Worm (Caenorhabditis elegans): ENCODE results near the gene iglr-2.

iglr-2 gene

DNA sequence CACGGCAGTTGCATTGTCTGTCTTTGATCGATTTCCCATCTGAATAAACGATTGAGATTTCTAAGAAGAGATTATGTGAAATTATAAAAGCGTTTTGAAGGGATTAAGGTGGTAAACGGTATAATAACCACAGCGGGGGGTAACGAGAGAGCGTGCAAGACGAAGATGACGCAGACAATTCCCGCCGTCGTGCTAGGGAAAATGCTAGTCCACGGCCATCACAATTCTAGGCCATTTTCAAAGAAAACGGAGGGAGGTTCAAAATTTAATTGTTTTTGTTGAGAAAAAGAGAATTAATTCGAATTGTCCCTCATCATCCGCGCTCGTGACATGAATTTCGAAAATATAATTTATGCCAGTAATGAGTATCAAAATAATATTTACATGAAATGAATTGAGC is 12.0 kb downstream of the iglr-2 start, which contains the start of gene F10E9.11:
F10E9.11 (minus strand) TSS at position 161 of the 400 bp plus-strand sequence.
- TF ChIP-seq unc-130 (GFP tag; optimal IDR thresholded peaks at IDR 0.05) (peak; percentile 89), somi-1 (GFP tag; optimal IDR thresholded peaks at IDR 0.05) (no peak), lir-1 (GFP tag; conservative IDR thresholded peaks at IDR 0.05) (peak; percentile 82), ztf-22 (GFP tag; optimal IDR thresholded peaks at IDR 0.05) (no peak), dpl-1 (GFP tag; optimal IDR thresholded peaks at IDR 0.05) (peak; percentile 88), madf-10 (tag; optimal IDR thresholded peaks at IDR 0.05) (peak; percentile 66), lin-35 (GFP tag; optimal IDR thresholded peaks at IDR 0.05) (peak; percentile 11 to 68 (median 28)), let-607 (tag; optimal IDR thresholded peaks at IDR 0.05) (peak in 1 of 2 experiments; percentile 33), nfyb-1 (GFP tag; IDR thresholded peaks at IDR 0.05) (peak; percentile 64), pha-4 (tag; optimal IDR thresholded peaks at IDR 0.05) (peak; percentile 5), fkh-3 (tag; optimal IDR thresholded peaks at IDR 0.05) (no peak), snpc-1.3 (tag; optimal IDR thresholded peaks at IDR 0.05; ENCODE audit: insufficient read depth) (peak; percentile 43), ekl-4 (GFP tag; IDR thresholded peaks at IDR 0.05) (peak; percentile 62), T07F8.4 (tag; optimal IDR thresholded peaks at IDR 0.05) (no peak), nfya-2 (GFP tag; IDR thresholded peaks at IDR 0.05) (no peak), ZK185.1 (tag; optimal IDR thresholded peaks at IDR 0.05; ENCODE audit: poor library complexity, severe bottlenecking) (peak; percentile 88), let-526 (GFP tag; IDR thresholded peaks at IDR 0.05) (peak; percentile 81), lsy-27 (tag; optimal IDR thresholded peaks at IDR 0.05; ENCODE audit: borderline replicate concordance, insufficient read depth) (no peak), attf-5 (GFP tag; optimal IDR thresholded peaks at IDR 0.05) (peak; percentile 67), ztf-25 (GFP tag; IDR thresholded peaks at IDR 0.05) (0 out of 2 replicates have a peak, but pooled peaks have one; percentile 55), egrh-3 (GFP tag; IDR thresholded peaks at IDR 0.05) (0 out of 2 replicates have a peak, but pooled peaks have one; percentile 14), lsl-1 (GFP tag; optimal IDR thresholded peaks at IDR 0.05) (peak; percentile 69), pbrm-1 (GFP tag; IDR thresholded peaks at IDR 0.05) (peak; percentile 78), nfya-1 (tag; optimal IDR thresholded peaks at IDR 0.05; ENCODE audit: borderline replicate concordance, insufficient read depth) (no peak), mel-28 (tag; optimal IDR thresholded peaks at IDR 0.05; ENCODE audit: borderline replicate concordance) (no peak), lin-40 (tag; optimal IDR thresholded peaks at IDR 0.05) (peak; percentile 42), D2030.7 (GFP tag; IDR thresholded peaks at IDR 0.05) (peak; percentile 70), aptf-2 (GFP tag; conservative IDR thresholded peaks at IDR 0.05) (0 out of 2 replicates have a peak, but pooled peaks have one; percentile 37), K12H6.12 (tag; optimal IDR thresholded peaks at IDR 0.05) (peak; percentile 57), rcor-1 (GFP tag; IDR thresholded peaks at IDR 0.05) (peak; percentile 82), nhr-120 (GFP tag; IDR thresholded peaks at IDR 0.05) (no peak), die-1 (tag; optimal IDR thresholded peaks at IDR 0.05) (no peak), akir-1 (GFP tag; optimal IDR thresholded peaks at IDR 0.05) (peak; percentile 75), ceh-27 (GFP tag; optimal IDR thresholded peaks at IDR 0.05) (peak; percentile 95), nhr-179 (tag; optimal IDR thresholded peaks at IDR 0.05) (no peak), madf-8 (GFP tag; conservative IDR thresholded peaks at IDR 0.05) (peak; percentile 69), F22D6.2 (tag; optimal IDR thresholded peaks at IDR 0.05) (no peak), hsf-1 (GFP tag; IDR thresholded peaks at IDR 0.05) (0 out of 2 replicates have a peak, but pooled peaks have one; percentile 5), F23B12.7 (tag; optimal IDR thresholded peaks at IDR 0.05; ENCODE audit: insufficient read depth) (peak; percentile 39), aptf-3 (GFP tag; IDR thresholded peaks at IDR 0.05) (no peak), mxl-1 (tag; optimal IDR thresholded peaks at IDR 0.05) (no peak), madf-3 (GFP tag; IDR thresholded peaks at IDR 0.05) (peak; percentile 85; the same call in 1 of the 2 replicates), rec-8 (tag; optimal IDR thresholded peaks at IDR 0.05) (peak in 1 of 2 experiments; percentile 66), tbp1 (GFP tag; optimal IDR thresholded peaks at IDR 0.05) (peak; percentile 57), lag-1 (GFP tag; IDR thresholded peaks at IDR 0.05) (no peak), gei-17 (GFP tag; optimal IDR thresholded peaks at IDR 0.05) (no peak), him-1 (tag; optimal IDR thresholded peaks at IDR 0.05) (peak; percentile 63)

Data from whole organism, young adult.